Fruit fly (Drosophila melanogaster): ENCODE measurements around the gene Xrcc2.

- peak; percentile 63 for TF ChIP-seq CG12605 (GFP tag; IDR thresholded peaks at IDR 0.05)
- peak; percentile 94 for TF ChIP-seq CG4496 (GFP tag; IDR thresholded peaks at IDR 0.05)
- TF ChIP-seq CG14655 (GFP tag; optimal IDR thresholded peaks at IDR 0.05), result peak; percentile 56
- peak; percentile 91 for TF ChIP-seq Ets98B (GFP tag; IDR thresholded peaks at IDR 0.05)
- peak; percentile 94 for TF ChIP-seq fd96Ca (GFP tag; IDR thresholded peaks at IDR 0.05)
- peak; percentile 81 for TF ChIP-seq rn (GFP tag; IDR thresholded peaks at IDR 0.05)
- TF ChIP-seq EcR (GFP tag; optimal IDR thresholded peaks at IDR 0.05), result no peak
- TF ChIP-seq CG10348 (GFP tag; IDR thresholded peaks at IDR 0.05), result peak; percentile 59; the same call in 1 of the 2 replicates
- peak; percentile 59 for TF ChIP-seq Pif1A (GFP tag; optimal IDR thresholded peaks at IDR 0.05)
- TF ChIP-seq CG13204 (GFP tag; optimal IDR thresholded peaks at IDR 0.05), result no peak
- TF ChIP-seq Snoo (tag; optimal IDR thresholded peaks at IDR 0.05), result peak; percentile 23
- TF ChIP-seq CG9948 (tag; optimal IDR thresholded peaks at IDR 0.05), result peak; percentile 40
Observed at dm6 chrX:18546785-18547184, 46.9 kb downstream of the Xrcc2 start.
